Fruit fly (Drosophila melanogaster) whole organism, embryonic: ENCODE measurements around the gene fln.

Experiments
- Atf3 ChIP-seq: fragments of 200-800 bp; sonication (Bioruptor generic); optimal IDR thresholded peaks from 3 replicates; lab custom pipeline; 2016; ENCODE audit warnings: missing biosample characterization, missing genetic modification characterization
- CG10147 ChIP-seq: fragments of 200-800 bp; sonication (Bioruptor generic); optimal IDR thresholded peaks from 2 replicates; lab custom pipeline; 2019; ENCODE audit warnings: missing biosample characterization, mild to moderate bottlenecking, missing genetic modification characterization, moderate library complexity
- CG10274 ChIP-seq: fragments of 200-800 bp; sonication (Bioruptor generic); optimal IDR thresholded peaks from 3 replicates; lab custom pipeline; 2017; ENCODE audit warnings: missing biosample characterization, mild to moderate bottlenecking, missing genetic modification characterization
- CG11247 ChIP-seq: fragments of 200-800 bp; sonication (Bioruptor generic); IDR thresholded peaks from 2 replicates; pipeline ENCODE4 v1.3.6; 2022; ENCODE audit warnings: missing biosample characterization, missing genetic modification characterization
- CG12299 ChIP-seq: fragments of 200-800 bp; sonication (Bioruptor generic); optimal IDR thresholded peaks from 2 replicates; lab custom pipeline; 2018; ENCODE audit warnings: missing biosample characterization, mild to moderate bottlenecking, missing genetic modification characterization
- CG1233 ChIP-seq: fragments of 200-800 bp; sonication (Bioruptor generic); optimal IDR thresholded peaks from 4 replicates; lab custom pipeline; 2018; ENCODE audit warnings: missing biosample characterization, mild to moderate bottlenecking, missing genetic modification characterization
- CG12659 ChIP-seq: fragments of 200-800 bp; sonication (Bioruptor generic); optimal IDR thresholded peaks from 3 replicates; lab custom pipeline; 2017; ENCODE audit warnings: mild to moderate bottlenecking, missing biosample characterization, missing genetic modification reagents, missing genetic modification characterization
- CG12942 ChIP-seq: fragments of 200-800 bp; sonication (Bioruptor generic); optimal IDR thresholded peaks from 3 replicates; lab custom pipeline; 2016; ENCODE audit warnings: missing biosample characterization, missing genetic modification characterization
- CG14710 ChIP-seq: fragments of 200-800 bp; sonication (Bioruptor generic); optimal IDR thresholded peaks from 3 replicates; lab custom pipeline; 2019; ENCODE audit warnings: missing biosample characterization, mild to moderate bottlenecking, missing genetic modification characterization, moderate library complexity
- CG15011 ChIP-seq: fragments of 200-800 bp; sonication (Bioruptor generic); optimal IDR thresholded peaks from 3 replicates; lab custom pipeline; 2018; ENCODE audit warnings: missing biosample characterization, mild to moderate bottlenecking, missing genetic modification characterization
- CG17328 ChIP-seq: fragments of 200-800 bp; sonication (Bioruptor generic); IDR thresholded peaks from 2 replicates; pipeline ENCODE4 v1.3.6; 2022; ENCODE audit warnings: missing biosample characterization, missing genetic modification characterization
- CG17359 ChIP-seq: fragments of 200-800 bp; sonication (Bioruptor generic); optimal IDR thresholded peaks from 3 replicates; lab custom pipeline; 2018; ENCODE audit warnings: missing biosample characterization, mild to moderate bottlenecking, missing genetic modification characterization, moderate library complexity
- CG1832 ChIP-seq: fragments of 200-800 bp; sonication (Bioruptor generic); optimal IDR thresholded peaks from 2 replicates; lab custom pipeline; 2017; ENCODE audit warnings: missing biosample characterization, mild to moderate bottlenecking, missing genetic modification characterization, inconsistent platforms
- CG2129 ChIP-seq: fragments of 200-800 bp; sonication (Bioruptor generic); IDR thresholded peaks from 2 replicates; pipeline ENCODE4 v1.3.6; 2022; ENCODE audit warnings: missing biosample characterization, missing genetic modification characterization; ENCODE audit not compliant: partially characterized antibody
- CG2875 ChIP-seq: fragments of 200-800 bp; sonication (Bioruptor generic); optimal IDR thresholded peaks from 2 replicates; lab custom pipeline; 2017; ENCODE audit warnings: missing biosample characterization, mild to moderate bottlenecking, missing genetic modification characterization, missing genetic modification reagents
- CG2889 ChIP-seq: fragments of 200-800 bp; sonication (Bioruptor generic); IDR thresholded peaks from 3 replicates; pipeline ENCODE4 v1.3.6; 2022; ENCODE audit warnings: missing biosample characterization, missing genetic modification characterization
- CG3407 ChIP-seq: fragments of 200-800 bp; sonication (Bioruptor generic); optimal IDR thresholded peaks from 2 replicates; lab custom pipeline; 2018; ENCODE audit warnings: missing biosample characterization, mild to moderate bottlenecking, missing genetic modification characterization
- CG6254 ChIP-seq: fragments of 200-800 bp; sonication (Bioruptor generic); optimal IDR thresholded peaks from 3 replicates; lab custom pipeline; 2017; ENCODE audit warnings: mild to moderate bottlenecking, missing biosample characterization, missing genetic modification reagents, missing genetic modification characterization
- CG8388 ChIP-seq: fragments of 200-800 bp; sonication (Bioruptor generic); optimal IDR thresholded peaks from 2 replicates; lab custom pipeline; 2019; ENCODE audit warnings: missing biosample characterization, mild to moderate bottlenecking, missing genetic modification characterization, moderate library complexity
- CG9932 ChIP-seq: fragments of 200-800 bp; sonication (Bioruptor generic); IDR thresholded peaks from 2 replicates; pipeline ENCODE4 v1.3.6; 2022; ENCODE audit warnings: missing biosample characterization, missing genetic modification characterization
- CTCF ChIP-seq: fragments of 200-800 bp; sonication (Bioruptor generic); optimal IDR thresholded peaks from 2 replicates; lab custom pipeline; 2017; ENCODE audit warnings: missing biosample characterization, mild to moderate bottlenecking, missing genetic modification characterization, moderate library complexity
- Dfd ChIP-seq, 2 experiments: fragments of >200 bp; optimal IDR thresholded peaks; 2 replicates each; lab custom pipeline; 2017; ENCODE audit warnings: missing biosample characterization in 2 of 2, missing genetic modification characterization in 2 of 2
- ERR ChIP-seq: fragments of 200-800 bp; sonication (Bioruptor generic); optimal IDR thresholded peaks from 2 replicates; lab custom pipeline; 2016; ENCODE audit warnings: missing biosample characterization, missing genetic modification characterization
- Fer1 ChIP-seq: fragments of 200-800 bp; sonication (Bioruptor generic); optimal IDR thresholded peaks from 2 replicates; lab custom pipeline; 2017; ENCODE audit warnings: missing biosample characterization, mild to moderate bottlenecking, missing genetic modification characterization
- Gsc ChIP-seq: fragments of 200-800 bp; sonication (Bioruptor generic); IDR thresholded peaks from 2 replicates; pipeline ENCODE4 v1.3.6; 2022; ENCODE audit warnings: missing biosample characterization, missing genetic modification characterization
- HLH4C ChIP-seq: fragments of 200-800 bp; sonication (Bioruptor generic); IDR thresholded peaks from 3 replicates; pipeline ENCODE4 v1.3.6; 2022; ENCODE audit warnings: missing biosample characterization, missing genetic modification characterization; ENCODE audit not compliant: partially characterized antibody
- HLHmδ ChIP-seq: fragments of 200-800 bp; sonication (Bioruptor generic); optimal IDR thresholded peaks from 2 replicates; lab custom pipeline; 2018; ENCODE audit warnings: missing biosample characterization, mild to moderate bottlenecking, missing genetic modification characterization, moderate library complexity
- Hey ChIP-seq: fragments of 200-800 bp; sonication (Bioruptor generic); optimal IDR thresholded peaks from 3 replicates; lab custom pipeline; 2018; ENCODE audit warnings: missing biosample characterization, mild to moderate bottlenecking, missing genetic modification characterization
- Hsf ChIP-seq: fragments of 200-800 bp; sonication (Bioruptor generic); optimal IDR thresholded peaks from 3 replicates; lab custom pipeline; 2016; ENCODE audit warnings: missing biosample characterization, missing genetic modification characterization
- MBD-R2 ChIP-seq: fragments of 200-800 bp; sonication (Bioruptor generic); IDR thresholded peaks from 2 replicates; pipeline ENCODE4 v1.3.6; 2022; ENCODE audit warnings: missing biosample characterization, missing genetic modification characterization
- Mad ChIP-seq: fragments of 200-800 bp; sonication (Bioruptor generic); optimal IDR thresholded peaks from 2 replicates; lab custom pipeline; 2016; ENCODE audit warnings: missing biosample characterization, missing genetic modification characterization
- PHDP ChIP-seq: fragments of 200-800 bp; sonication (Bioruptor generic); optimal IDR thresholded peaks from 3 replicates; lab custom pipeline; 2018; ENCODE audit warnings: missing biosample characterization, mild to moderate bottlenecking, missing genetic modification characterization, moderate library complexity
- Ravus ChIP-seq: fragments of 200-800 bp; sonication (Bioruptor generic); IDR thresholded peaks from 2 replicates; pipeline ENCODE4 v1.3.6; 2022; ENCODE audit warnings: missing biosample characterization, missing genetic modification characterization
- Side ChIP-seq: fragments of 200-800 bp; sonication (Bioruptor generic); optimal IDR thresholded peaks from 2 replicates; lab custom pipeline; 2016; ENCODE audit warnings: missing biosample characterization, missing genetic modification characterization
- Sry-δ ChIP-seq: fragments of 200-800 bp; sonication (Bioruptor generic); optimal IDR thresholded peaks from 2 replicates; lab custom pipeline; 2016; ENCODE audit warnings: missing biosample characterization, missing genetic modification characterization
- Tbp ChIP-seq: fragments of >200 bp; optimal IDR thresholded peaks from 2 replicates; lab custom pipeline; 2018; ENCODE audit warnings: missing biosample characterization, missing genetic modification characterization
- ab ChIP-seq: fragments of 200-800 bp; sonication (Bioruptor generic); optimal IDR thresholded peaks from 2 replicates; lab custom pipeline; 2016; ENCODE audit warnings: missing biosample characterization, missing genetic modification characterization
- ap ChIP-seq: fragments of 200-800 bp; sonication (Bioruptor generic); IDR thresholded peaks from 2 replicates; pipeline ENCODE4 v1.3.6; 2022; ENCODE audit warnings: missing biosample characterization, missing genetic modification characterization
- ase ChIP-seq: fragments of 200-800 bp; sonication (Bioruptor generic); IDR thresholded peaks from 3 replicates; pipeline ENCODE4 v1.3.6; 2022; ENCODE audit warnings: missing biosample characterization, missing genetic modification characterization
- bcd ChIP-seq: fragments of 200-800 bp; sonication (Bioruptor generic); optimal IDR thresholded peaks from 2 replicates; lab custom pipeline; 2017; ENCODE audit warnings: missing biosample characterization, mild to moderate bottlenecking, missing genetic modification characterization
- ci ChIP-seq: fragments of 200-800 bp; sonication (Bioruptor generic); IDR thresholded peaks from 3 replicates; pipeline ENCODE4 v1.3.6; 2022; ENCODE audit warnings: missing biosample characterization, missing genetic modification characterization
- dpn ChIP-seq, 2 experiments: fragments of 200-800 bp; sonication (Bioruptor generic); optimal IDR thresholded peaks; 3 replicates each; lab custom pipeline; 2016; ENCODE audit warnings: missing biosample characterization in 2 of 2, missing genetic modification characterization in 2 of 2
- ftz-f1 ChIP-seq: fragments of 200-800 bp; sonication (Bioruptor generic); optimal IDR thresholded peaks from 2 replicates; lab custom pipeline; 2016; ENCODE audit warnings: missing biosample characterization, missing genetic modification characterization
- gce ChIP-seq: fragments of 200-800 bp; sonication (Bioruptor generic); IDR thresholded peaks from 3 replicates; pipeline ENCODE4 v1.3.6; 2022; ENCODE audit warnings: missing biosample characterization, missing genetic modification characterization
- lbe ChIP-seq: fragments of 200-800 bp; sonication (Bioruptor generic); optimal IDR thresholded peaks from 2 replicates; lab custom pipeline; 2016; ENCODE audit warnings: missing biosample characterization, mild to moderate bottlenecking, missing genetic modification characterization
- nerfin-2 ChIP-seq: fragments of 200-800 bp; sonication (Bioruptor generic); IDR thresholded peaks from 2 replicates; pipeline ENCODE4 v1.3.6; 2022; ENCODE audit warnings: missing biosample characterization, missing genetic modification characterization; ENCODE audit not compliant: partially characterized antibody
- rib ChIP-seq: fragments of 200-800 bp; sonication (Bioruptor generic); IDR thresholded peaks from 2 replicates; pipeline ENCODE4 v1.3.6; 2022; ENCODE audit warnings: missing biosample characterization, missing genetic modification characterization
- seq ChIP-seq: fragments of 200-800 bp; sonication (Bioruptor generic); IDR thresholded peaks from 2 replicates; pipeline ENCODE4 v1.3.6; 2022; ENCODE audit warnings: missing biosample characterization, missing genetic modification characterization
- ssp ChIP-seq: fragments of 200-800 bp; sonication (Bioruptor generic); IDR thresholded peaks from 2 replicates; pipeline ENCODE4 v1.3.6; 2022; ENCODE audit warnings: missing biosample characterization, missing genetic modification characterization
- unpg ChIP-seq: fragments of 200-800 bp; sonication (Bioruptor generic); optimal IDR thresholded peaks from 3 replicates; lab custom pipeline; 2018; ENCODE audit warnings: missing biosample characterization, mild to moderate bottlenecking, missing genetic modification characterization, moderate library complexity

Gene fln

DNA sequence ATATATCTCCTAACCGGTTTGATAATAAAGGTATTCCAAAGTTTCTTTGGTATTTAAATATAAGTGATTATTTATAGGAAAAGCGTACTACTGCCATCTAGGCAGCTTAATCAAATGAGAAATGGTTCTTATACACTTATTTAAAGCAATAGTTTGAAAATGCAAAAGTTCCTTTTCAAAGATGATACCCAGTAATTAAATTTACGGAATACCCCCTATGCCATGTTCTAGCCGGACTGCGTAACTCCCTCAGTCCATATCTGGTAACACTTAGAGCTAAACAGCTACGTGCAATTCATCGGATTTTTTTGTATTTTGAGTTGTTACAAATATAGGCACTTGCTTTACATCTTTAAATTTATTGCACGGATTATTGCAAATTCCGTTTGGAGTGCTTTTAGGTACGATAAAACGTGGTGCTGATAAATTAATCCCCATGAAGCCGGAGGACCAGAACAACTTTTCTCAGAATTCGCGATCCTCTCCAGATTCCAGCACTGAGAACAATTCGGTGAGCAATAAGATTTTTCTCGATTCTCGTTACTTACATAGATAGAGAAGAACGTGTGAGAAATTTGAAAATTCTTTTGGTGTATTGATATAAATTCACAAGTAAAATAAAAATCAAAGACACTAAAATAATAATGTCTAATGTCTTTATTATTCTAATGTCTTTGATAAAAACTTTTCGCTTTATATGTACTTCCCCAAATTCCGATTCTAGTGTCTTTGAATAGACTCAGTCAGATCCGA is 11.6 kb upstream of the fln start, which contains the start of gene CG7668 (continued):
- TF ChIP-seq gce (GFP tag; lab: Robert Waterston, UW) (no peak; the same call in 2 of the 3 replicates), CG1233 (peak; percentile 87), PHDP (tag; lab: Kevin White, UChicago) (peak; percentile 95), CG1832 (GFP tag; lab: Kevin White, UChicago) (no peak), CG8388 (GFP tag; lab: Kevin White, UChicago) (peak; percentile 93), CG2129 (GFP tag; lab: Robert Waterston, UW) (no peak), CG10274 (GFP tag; lab: Kevin White, UChicago) (peak; percentile 47), CG17328 (GFP tag; lab: Robert Waterston, UW) (peak; percentile 93), CTCF (GFP tag; lab: Kevin White, UChicago) (peak; percentile 47), CG12299 (tag; lab: Kevin White, UChicago) (peak; percentile 88), CG3407 (peak; percentile 76), HLH4C (GFP tag; lab: Robert Waterston, UW) (peak; percentile 44; the same call in 2 of the 3 replicates), CG2889 (peak; percentile 83), ftz-f1 (GFP tag; lab: Kevin White, UChicago) (peak; percentile 3), CG17359 (tag; lab: Kevin White, UChicago) (peak; percentile 93), dpn (GFP tag; optimal IDR thresholded peaks at IDR 0.05; lab: Kevin White, UChicago) (peak; percentile 89 to 93), CG11247 (GFP tag; lab: Robert Waterston, UW) (peak; percentile 77; the same call in 1 of the 2 replicates), Sry-δ (GFP tag; lab: Kevin White, UChicago) (peak; percentile 56), Mad (GFP tag; lab: Kevin White, UChicago) (peak; percentile 78), Dfd (GFP tag; optimal IDR thresholded peaks at IDR 0.05; lab: Kevin White, UChicago) (no peak), lbe (peak; percentile 88), ase (peak; percentile 77; the same call in 1 of the 3 replicates), Atf3 (GFP tag; lab: Kevin White, UChicago) (peak; percentile 79), unpg (GFP tag; lab: Kevin White, UChicago) (peak; percentile 95), CG9932 (GFP tag; lab: Robert Waterston, UW) (no peak; the same call in none of the 2 replicates), CG15011 (GFP tag; lab: Kevin White, UChicago) (peak; percentile 70), CG6254 (GFP tag; lab: Kevin White, UChicago) (peak; percentile 79), CG10147 (GFP tag; lab: Kevin White, UChicago) (peak; percentile 86), ci (GFP tag; lab: Robert Waterston, UW) (peak; percentile 97; the same call in 2 of the 3 replicates), Side (GFP tag; lab: Kevin White, UChicago) (peak; percentile 84), rib (GFP tag; lab: Robert Waterston, UW) (peak; percentile 87), CG14710 (tag; lab: Kevin White, UChicago) (peak; percentile 92), Hey (tag; lab: Kevin White, UChicago) (no peak), nerfin-2 (peak; percentile 44; the same call in 1 of the 2 replicates), MBD-R2 (GFP tag; lab: Robert Waterston, UW) (peak; percentile 76), ssp (GFP tag; lab: Robert Waterston, UW) (no peak; the same call in none of the 2 replicates), ap (GFP tag; lab: Robert Waterston, UW) (peak; percentile 86), Hsf (GFP tag; lab: Kevin White, UChicago) (peak; percentile 90), Ravus (peak; percentile 50; the same call in 1 of the 2 replicates), ERR (GFP tag; lab: Kevin White, UChicago) (peak; percentile 65), CG12942 (GFP tag; lab: Kevin White, UChicago) (peak; percentile 86), Tbp (GFP tag; lab: Kevin White, UChicago) (no peak), bcd (GFP tag; lab: Kevin White, UChicago) (peak; percentile 89), seq (GFP tag; lab: Robert Waterston, UW) (peak; percentile 89), ab (GFP tag; lab: Kevin White, UChicago) (peak; percentile 11), CG2875 (GFP tag; lab: Kevin White, UChicago) (peak; percentile 82), Fer1 (peak; percentile 90), CG12659 (peak; percentile 94), HLHmδ (GFP tag; lab: Kevin White, UChicago) (no peak), Gsc (GFP tag; lab: Robert Waterston, UW) (no peak)
